Fruit fly (Drosophila melanogaster) whole organism, adult: ENCODE measurements around the gene Sk1.

Experiments used
- CG11617 ChIP-seq: fragments of 200-800 bp; sonication (Bioruptor generic); optimal IDR thresholded peaks from 2 replicates; lab custom pipeline; 2017; ENCODE audit warnings: mild to moderate bottlenecking, missing biosample characterization, missing genetic modification reagents, missing genetic modification characterization
- CG12768 ChIP-seq: fragments of 200-800 bp; sonication (Bioruptor generic); optimal IDR thresholded peaks from 2 replicates; lab custom pipeline; 2017; ENCODE audit warnings: missing biosample characterization, missing genetic modification characterization, mild to moderate bottlenecking, moderate library complexity, missing genetic modification reagents
- CG14711 ChIP-seq: fragments of 200-800 bp; sonication (Bioruptor generic); optimal IDR thresholded peaks from 2 replicates; lab custom pipeline; 2018; ENCODE audit warnings: missing biosample characterization, mild to moderate bottlenecking, missing genetic modification characterization, moderate library complexity
- CG33017 ChIP-seq: fragments of 200-800 bp; sonication (Bioruptor generic); optimal IDR thresholded peaks from 2 replicates; lab custom pipeline; 2018; ENCODE audit warnings: missing biosample characterization, mild to moderate bottlenecking, missing genetic modification characterization, moderate library complexity
- CG5204 ChIP-seq: fragments of 200-800 bp; sonication (Bioruptor generic); optimal IDR thresholded peaks from 2 replicates; lab custom pipeline; 2016; ENCODE audit warnings: missing biosample characterization, missing genetic modification characterization
- CG7045 ChIP-seq: fragments of 200-800 bp; sonication (Bioruptor generic); optimal IDR thresholded peaks from 2 replicates; lab custom pipeline; 2017; ENCODE audit warnings: missing biosample characterization, mild to moderate bottlenecking, missing genetic modification characterization
- CG7101 ChIP-seq: fragments of 200-800 bp; sonication (Bioruptor generic); optimal IDR thresholded peaks from 2 replicates; lab custom pipeline; 2018; ENCODE audit warnings: missing biosample characterization, mild to moderate bottlenecking, missing genetic modification characterization, moderate library complexity
- Clk ChIP-seq: fragments of 200-800 bp; sonication (Bioruptor generic); optimal IDR thresholded peaks from 2 replicates; lab custom pipeline; 2017; ENCODE audit warnings: missing biosample characterization, missing genetic modification characterization
- Crg-1 ChIP-seq: fragments of 200-800 bp; sonication (Bioruptor generic); optimal IDR thresholded peaks from 2 replicates; lab custom pipeline; 2016; ENCODE audit warnings: missing biosample characterization, missing genetic modification characterization
- Hr96 ChIP-seq: fragments of 200-800 bp; sonication (Bioruptor generic); optimal IDR thresholded peaks from 2 replicates; lab custom pipeline; 2016; ENCODE audit warnings: missing biosample characterization, missing genetic modification characterization
- Mnt ChIP-seq: fragments of 200-800 bp; sonication (Bioruptor generic); optimal IDR thresholded peaks from 2 replicates; lab custom pipeline; 2016; ENCODE audit warnings: missing biosample characterization, mild to moderate bottlenecking, missing genetic modification characterization
- bab1 ChIP-seq: fragments of 200-800 bp; sonication (Bioruptor generic); optimal IDR thresholded peaks from 3 replicates; lab custom pipeline; 2019; ENCODE audit warnings: missing biosample characterization, mild to moderate bottlenecking, missing genetic modification characterization, moderate library complexity
- cic ChIP-seq: fragments of 200-800 bp; sonication (Bioruptor generic); optimal IDR thresholded peaks from 2 replicates; lab custom pipeline; 2017; ENCODE audit warnings: missing biosample characterization, mild to moderate bottlenecking, missing genetic modification characterization, moderate library complexity
- cnc ChIP-seq, 2 experiments: fragments of >200 bp; optimal IDR thresholded peaks; 2 replicates each; lab custom pipeline; 2017
- kay ChIP-seq: fragments of 200-800 bp; sonication (Bioruptor generic); peaks from one replicate; lab custom pipeline; 2016; ENCODE audit warnings: missing biosample characterization, missing genetic modification characterization, borderline replicate concordance
- ovo ChIP-seq: fragments of 200-800 bp; sonication (Bioruptor generic); optimal IDR thresholded peaks from 2 replicates; lab custom pipeline; 2016; ENCODE audit warnings: missing biosample characterization, missing genetic modification characterization
- pad ChIP-seq: fragments of 200-800 bp; sonication (Bioruptor generic); optimal IDR thresholded peaks from 3 replicates; lab custom pipeline; 2017; ENCODE audit warnings: missing biosample characterization, missing genetic modification characterization, mild to moderate bottlenecking, moderate library complexity, missing genetic modification reagents
- tj ChIP-seq: fragments of 200-800 bp; sonication (Bioruptor generic); optimal IDR thresholded peaks from 3 replicates; lab custom pipeline; 2017; ENCODE audit warnings: missing biosample characterization, mild to moderate bottlenecking, missing genetic modification characterization, moderate library complexity
- toe ChIP-seq: fragments of 200-800 bp; sonication (Bioruptor generic); optimal IDR thresholded peaks from 2 replicates; lab custom pipeline; 2016; ENCODE audit warnings: missing biosample characterization, missing genetic modification characterization

Sk1 gene

dm6 chrX:11441829-11442634 is at the start of gene Sk1:
Sk1 (plus strand) TSS chrX:11442539.
- peak; percentile 11 for TF ChIP-seq toe (GFP tag; lab: Kevin White, UChicago)
- TF ChIP-seq CG33017 (tag; lab: Kevin White, UChicago) = no peak
- TF ChIP-seq kay (GFP tag; lab: Kevin White, UChicago) = peak; percentile 84
- TF ChIP-seq ovo (GFP tag; lab: Kevin White, UChicago) = peak; percentile 10
- peak; percentile 46 for TF ChIP-seq CG11617 (GFP tag; lab: Kevin White, UChicago)
- peak; percentile 51 for TF ChIP-seq CG7101 (tag; lab: Kevin White, UChicago)
- peak; percentile 11 for TF ChIP-seq bab1 (GFP tag; lab: Kevin White, UChicago)
- TF ChIP-seq tj (GFP tag; lab: Kevin White, UChicago) = peak; percentile 66
- no peak for TF ChIP-seq Crg-1
- peak; percentile 65 for TF ChIP-seq cic
- no peak for TF ChIP-seq CG7045 (GFP tag; lab: Kevin White, UChicago)
- peak; percentile 23 for TF ChIP-seq CG14711 (tag; lab: Kevin White, UChicago)
- peak; percentile 31 for TF ChIP-seq Mnt (GFP tag; lab: Kevin White, UChicago)

DNA sequence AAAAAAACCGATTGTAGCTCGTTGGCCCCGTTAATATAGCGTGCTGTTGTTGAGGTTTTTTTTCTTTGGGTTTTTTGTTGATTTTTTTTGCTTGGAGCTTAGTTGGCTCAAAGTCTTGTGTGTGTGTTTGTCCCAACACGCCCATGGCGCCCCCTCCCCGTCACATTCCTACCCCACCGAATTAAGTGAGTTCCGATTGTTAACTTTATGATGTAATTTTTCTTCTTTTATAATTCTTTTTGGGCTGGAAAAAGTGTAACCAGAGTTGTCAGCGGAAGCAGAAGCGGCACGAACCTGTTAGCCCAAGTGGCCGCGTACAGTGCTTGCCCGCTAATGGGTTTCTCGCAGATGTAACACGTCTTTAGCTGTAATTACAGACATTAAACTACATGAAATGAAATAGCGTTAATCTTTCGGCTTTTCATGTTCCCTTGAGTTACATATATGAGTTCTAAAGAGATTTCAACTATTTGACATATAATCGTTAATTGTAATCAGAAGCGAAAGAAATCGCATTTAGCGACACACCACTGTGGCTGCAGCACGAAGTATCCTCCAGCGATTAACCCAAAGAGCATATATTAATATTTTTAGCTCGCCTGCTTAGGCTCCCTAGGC is 49.2 kb upstream of the Sk1 start:
- no peak for TF ChIP-seq CG33017 (tag; lab: Kevin White, UChicago)
- no peak for TF ChIP-seq cic
- TF ChIP-seq pad (GFP tag; lab: Kevin White, UChicago) = no peak
- TF ChIP-seq Mnt (GFP tag; lab: Kevin White, UChicago) = no peak
- TF ChIP-seq CG12768 (GFP tag; lab: Kevin White, UChicago) = no peak
- TF ChIP-seq CG7045 (GFP tag; lab: Kevin White, UChicago) = no peak
- no peak for TF ChIP-seq CG11617 (GFP tag; lab: Kevin White, UChicago)

DNA sequence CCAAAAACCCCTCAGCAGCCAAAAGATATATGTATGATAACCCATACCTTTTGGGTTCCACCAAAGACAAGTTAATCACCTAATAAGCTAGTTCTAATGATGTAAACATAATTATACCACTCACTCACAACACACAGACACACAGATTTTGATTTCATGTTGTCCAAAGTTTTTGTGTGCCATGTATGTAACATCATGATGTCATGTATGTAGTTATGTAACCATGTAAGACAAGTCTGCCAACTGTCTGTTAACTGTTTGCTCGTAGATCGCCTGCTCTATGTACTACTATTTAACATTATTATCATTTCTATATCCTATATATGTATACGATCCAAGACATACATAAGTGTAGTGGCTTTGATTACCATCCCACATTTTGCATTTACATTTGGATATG is 38.1 kb upstream of the Sk1 start:
- no peak for TF ChIP-seq CG12768 (GFP tag; lab: Kevin White, UChicago)
- TF ChIP-seq ovo (GFP tag; lab: Kevin White, UChicago) = no peak
- no peak for TF ChIP-seq CG7101 (tag; lab: Kevin White, UChicago)
- TF ChIP-seq kay (GFP tag; lab: Kevin White, UChicago) = peak; percentile 24

dm6 chrX:11409647-11410046 is 32.7 kb upstream of the Sk1 start, which contains the start of gene CG15196:
CG15196 (plus strand) TSS chrX:11409947.
- TF ChIP-seq cic (no peak), CG12768 (GFP tag; lab: Kevin White, UChicago) (no peak), CG7045 (GFP tag; lab: Kevin White, UChicago) (no peak), Hr96 (no peak)

- TF ChIP-seq ovo (GFP tag; lab: Kevin White, UChicago) (no peak), CG5204 (GFP tag; lab: Kevin White, UChicago) (no peak)
Measured at dm6 chrX:11413090-11413489, 29.2 kb upstream of the Sk1 start, which contains the start of gene Gr10b. Gr10b (minus strand) TSS chrX:11413190.

dm6 chrX:11417322-11417721 is 25.0 kb upstream of the Sk1 start, which contains the start of the genes Gr10a and Or10a:
Gr10a (minus strand) TSS chrX:11417422.
Or10a (minus strand) TSS chrX:11417422.
- TF ChIP-seq Crg-1 (no peak), cic (no peak), toe (GFP tag; lab: Kevin White, UChicago) (no peak), pad (GFP tag; lab: Kevin White, UChicago) (no peak), bab1 (GFP tag; lab: Kevin White, UChicago) (no peak), CG12768 (GFP tag; lab: Kevin White, UChicago) (no peak), CG11617 (GFP tag; lab: Kevin White, UChicago) (no peak), CG33017 (tag; lab: Kevin White, UChicago) (no peak), CG7045 (GFP tag; lab: Kevin White, UChicago) (no peak), Clk (GFP tag; lab: Kevin White, UChicago) (no peak)

DNA sequence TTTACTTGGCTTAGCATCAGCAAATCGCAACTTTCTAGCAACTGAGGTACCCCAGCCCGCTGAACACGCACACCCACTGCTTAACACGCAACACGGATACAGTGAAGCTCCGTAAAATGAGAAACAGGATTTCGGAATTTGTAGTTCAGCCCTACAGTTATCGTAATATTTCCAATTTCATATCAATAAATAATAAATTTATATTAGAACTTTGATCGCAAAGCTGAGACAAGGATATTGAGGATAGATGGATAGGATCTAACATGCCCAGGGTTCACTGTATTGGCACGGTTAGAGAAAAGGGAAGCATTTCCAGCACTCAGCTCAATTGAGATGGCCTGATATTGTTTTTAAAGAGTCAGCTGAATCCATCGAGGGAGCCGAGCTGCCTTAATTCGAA is 23.1 kb upstream of the Sk1 start:
- TF ChIP-seq toe (GFP tag; lab: Kevin White, UChicago) (no peak), CG12768 (GFP tag; lab: Kevin White, UChicago) (no peak), cnc (optimal IDR thresholded peaks at IDR 0.05; lab: Kevin White, UChicago) (no peak), Mnt (GFP tag; lab: Kevin White, UChicago) (no peak), Crg-1 (no peak), CG11617 (GFP tag; lab: Kevin White, UChicago) (no peak)
